Worm (Caenorhabditis elegans) whole organism, L4/young adult: ENCODE measurements around the gene phat-3.

ENCODE experiments used
- W03F9.2 ChIP-seq: fragments of 150-350 bp; optimal IDR thresholded peaks from 2 replicates; lab custom pipeline; 2014; ENCODE audit warnings: missing biosample characterization, missing genetic modification characterization
- dao-5 ChIP-seq: sonication (generic microtip); optimal IDR thresholded peaks from 2 replicates; lab custom pipeline; 2016; ENCODE audit warnings: missing genotype, missing genetic modification characterization, moderate library complexity, missing compliant biosample characterization
- him-1 ChIP-seq: sonication (generic microtip); optimal IDR thresholded peaks from 2 replicates; lab custom pipeline; 2016; ENCODE audit warnings: missing genotype, missing genetic modification reagents, missing genetic modification characterization, missing compliant biosample characterization

ce11 chrV:4080546-4080945 is 36.8 kb downstream of the phat-3 start:
- TF ChIP-seq him-1 (tag; lab: Kevin White, UChicago) (no peak), dao-5 (tag; lab: Kevin White, UChicago) (no peak), W03F9.2 (tag; lab: Kevin White, UChicago) (no peak)
